Fruit fly (Drosophila melanogaster) whole organism, embryonic: ENCODE measurements around the gene temp.
A peak's percentile ranks its signal among the peaks of the same experiment; 100 is the strongest.

Experiments
- ATbp ChIP-seq: fragments of 200-800 bp; sonication (Bioruptor generic); optimal IDR thresholded peaks from 2 replicates; lab custom pipeline; 2017; ENCODE audit warnings: missing biosample characterization, mild to moderate bottlenecking, missing genetic modification characterization, missing genetic modification reagents
- CG10274 ChIP-seq: fragments of 200-800 bp; sonication (Bioruptor generic); optimal IDR thresholded peaks from 3 replicates; lab custom pipeline; 2017; ENCODE audit warnings: missing biosample characterization, mild to moderate bottlenecking, missing genetic modification characterization
- CG10462 ChIP-seq: fragments of 200-800 bp; sonication (Bioruptor generic); optimal IDR thresholded peaks from 2 replicates; lab custom pipeline; 2016; ENCODE audit warnings: missing biosample characterization, missing genetic modification characterization
- CG13624 ChIP-seq: fragments of 200-800 bp; sonication (Bioruptor generic); optimal IDR thresholded peaks from 2 replicates; lab custom pipeline; 2016; ENCODE audit warnings: missing biosample characterization, missing genetic modification characterization
- CG15011 ChIP-seq: fragments of 200-800 bp; sonication (Bioruptor generic); optimal IDR thresholded peaks from 3 replicates; lab custom pipeline; 2018; ENCODE audit warnings: missing biosample characterization, mild to moderate bottlenecking, missing genetic modification characterization
- CG15514 ChIP-seq: fragments of 200-800 bp; sonication (Bioruptor generic); optimal IDR thresholded peaks from 3 replicates; lab custom pipeline; 2017; ENCODE audit warnings: missing biosample characterization, missing genetic modification characterization, mild to moderate bottlenecking, moderate library complexity, missing genetic modification reagents
- CG1603 ChIP-seq: fragments of 200-800 bp; sonication (Bioruptor generic); optimal IDR thresholded peaks from 2 replicates; lab custom pipeline; 2019; ENCODE audit warnings: missing biosample characterization, mild to moderate bottlenecking, missing genetic modification characterization, moderate library complexity
- CG17385 ChIP-seq: fragments of 200-800 bp; sonication (Bioruptor generic); optimal IDR thresholded peaks from 3 replicates; lab custom pipeline; 2018; ENCODE audit warnings: missing biosample characterization, mild to moderate bottlenecking, missing genetic modification characterization
- CG17612 ChIP-seq: fragments of 200-800 bp; sonication (Bioruptor generic); IDR thresholded peaks from 2 replicates; pipeline ENCODE4 v1.3.6; 2022; ENCODE audit warnings: missing biosample characterization, missing genetic modification characterization
- CG2120 ChIP-seq: fragments of 200-800 bp; sonication (Bioruptor generic); optimal IDR thresholded peaks from 3 replicates; lab custom pipeline; 2016; ENCODE audit warnings: missing biosample characterization, missing genetic modification characterization
- CG34224 ChIP-seq: fragments of 200-800 bp; sonication (Bioruptor generic); IDR thresholded peaks from 3 replicates; pipeline ENCODE4 v1.3.6; 2022; ENCODE audit warnings: missing biosample characterization, missing genetic modification characterization; ENCODE audit not compliant: partially characterized antibody
- CG3838 ChIP-seq: fragments of 200-800 bp; sonication (Bioruptor generic); optimal IDR thresholded peaks from 3 replicates; lab custom pipeline; 2016; ENCODE audit warnings: missing biosample characterization, missing genetic modification characterization
- CG4360 ChIP-seq: fragments of 200-800 bp; sonication (Bioruptor generic); IDR thresholded peaks from 2 replicates; pipeline ENCODE4 v1.3.6; 2022; ENCODE audit warnings: missing biosample characterization, missing genetic modification characterization
- CG4820 ChIP-seq: fragments of 200-800 bp; sonication (Bioruptor generic); optimal IDR thresholded peaks from 3 replicates; lab custom pipeline; 2016; ENCODE audit warnings: missing biosample characterization, missing genetic modification characterization
- CG8388 ChIP-seq: fragments of 200-800 bp; sonication (Bioruptor generic); optimal IDR thresholded peaks from 2 replicates; lab custom pipeline; 2019; ENCODE audit warnings: missing biosample characterization, mild to moderate bottlenecking, missing genetic modification characterization, moderate library complexity
- CG9609 ChIP-seq: fragments of 200-800 bp; sonication (Bioruptor generic); optimal IDR thresholded peaks from 3 replicates; lab custom pipeline; 2016; ENCODE audit warnings: missing biosample characterization, missing genetic modification characterization
- Eip74EF ChIP-seq, 2 experiments: fragments of 200-800 bp in 1 of 2; fragments of >200 bp in 1 of 2; sonication (Bioruptor generic) in 1 of 2; optimal IDR thresholded peaks; 2 replicates each; lab custom pipeline; 2017 to 2019; ENCODE audit warnings: missing biosample characterization in 2 of 2, missing genetic modification characterization in 2 of 2, mild to moderate bottlenecking in 1 of 2, moderate library complexity in 1 of 2
- HLHmδ ChIP-seq: fragments of 200-800 bp; sonication (Bioruptor generic); optimal IDR thresholded peaks from 2 replicates; lab custom pipeline; 2018; ENCODE audit warnings: missing biosample characterization, mild to moderate bottlenecking, missing genetic modification characterization, moderate library complexity
- Hmx ChIP-seq: fragments of 200-800 bp; sonication (Bioruptor generic); optimal IDR thresholded peaks from 2 replicates; lab custom pipeline; 2016; ENCODE audit warnings: missing biosample characterization, missing genetic modification characterization
- Hr51 ChIP-seq, 2 experiments: fragments of 200-800 bp; sonication (Bioruptor generic); optimal IDR thresholded peaks; 2 replicates in 1 of 2; 3 replicates in 1 of 2; lab custom pipeline; 2016 to 2018; ENCODE audit warnings: missing biosample characterization in 2 of 2, missing genetic modification characterization in 2 of 2, mild to moderate bottlenecking in 1 of 2, moderate library complexity in 1 of 2
- Med ChIP-seq: fragments of 200-800 bp; sonication (Bioruptor generic); peaks from one replicate; lab custom pipeline; 2016; ENCODE audit warnings: missing biosample characterization, missing genetic modification characterization, mild to moderate bottlenecking, inconsistent platforms, moderate library complexity
- Nf-YB ChIP-seq: fragments of 200-800 bp; sonication (Bioruptor generic); optimal IDR thresholded peaks from 3 replicates; lab custom pipeline; 2019; ENCODE audit warnings: missing biosample characterization, mild to moderate bottlenecking, missing genetic modification characterization, moderate library complexity
- Pdp1 ChIP-seq, 2 experiments: fragments of 200-800 bp; sonication (Bioruptor generic); optimal IDR thresholded peaks; 3 replicates each; lab custom pipeline; 2016; ENCODE audit warnings: missing biosample characterization in 2 of 2, missing genetic modification characterization in 2 of 2, mild to moderate bottlenecking in 1 of 2, moderate library complexity in 1 of 2
- Sox100B ChIP-seq: fragments of 200-800 bp; sonication (Bioruptor generic); optimal IDR thresholded peaks from 3 replicates; lab custom pipeline; 2018; ENCODE audit warnings: missing biosample characterization, mild to moderate bottlenecking, missing genetic modification characterization
- Sox102F ChIP-seq: fragments of 200-800 bp; sonication (Bioruptor generic); optimal IDR thresholded peaks from 2 replicates; lab custom pipeline; 2018; ENCODE audit warnings: missing biosample characterization, mild to moderate bottlenecking, missing genetic modification characterization, moderate library complexity
- ac ChIP-seq: fragments of 200-800 bp; sonication (Bioruptor generic); optimal IDR thresholded peaks from 3 replicates; lab custom pipeline; 2017; ENCODE audit warnings: missing biosample characterization, mild to moderate bottlenecking, missing genetic modification characterization
- ase ChIP-seq: fragments of 200-800 bp; sonication (Bioruptor generic); IDR thresholded peaks from 3 replicates; pipeline ENCODE4 v1.3.6; 2022; ENCODE audit warnings: missing biosample characterization, missing genetic modification characterization
- chinmo ChIP-seq: fragments of 200-800 bp; sonication (Bioruptor generic); IDR thresholded peaks from 4 replicates; pipeline ENCODE4 v1.3.6; 2022; ENCODE audit warnings: missing biosample characterization, missing genetic modification characterization; ENCODE audit not compliant: partially characterized antibody
- croc ChIP-seq: fragments of 200-800 bp; sonication (Bioruptor generic); conservative IDR thresholded peaks from 3 replicates; pipeline ENCODE4 v1.3.6; 2022; ENCODE audit warnings: missing biosample characterization, missing genetic modification characterization
- crol ChIP-seq: fragments of 200-800 bp; sonication (Bioruptor generic); IDR thresholded peaks from 2 replicates; pipeline ENCODE4 v1.3.6; 2022; ENCODE audit warnings: missing biosample characterization, missing genetic modification characterization
- danr ChIP-seq: fragments of 200-800 bp; sonication (Bioruptor generic); IDR thresholded peaks from 2 replicates; pipeline ENCODE4 v1.3.6; 2022; ENCODE audit warnings: missing biosample characterization, missing genetic modification characterization
- eve ChIP-seq, 2 experiments: fragments of >200 bp; optimal IDR thresholded peaks; 2 replicates each; lab custom pipeline; 2017; ENCODE audit warnings: missing biosample characterization in 2 of 2, missing genetic modification characterization in 2 of 2
- gce ChIP-seq: fragments of 200-800 bp; sonication (Bioruptor generic); IDR thresholded peaks from 3 replicates; pipeline ENCODE4 v1.3.6; 2022; ENCODE audit warnings: missing biosample characterization, missing genetic modification characterization
- grau ChIP-seq: fragments of 200-800 bp; optimal IDR thresholded peaks from 3 replicates; lab custom pipeline; 2019; ENCODE audit warnings: missing biosample characterization, mild to moderate bottlenecking, missing genetic modification characterization, moderate library complexity
- kay ChIP-seq: fragments of 200-800 bp; sonication (Bioruptor generic); optimal IDR thresholded peaks from 2 replicates; lab custom pipeline; 2016; ENCODE audit warnings: missing biosample characterization, missing genetic modification characterization
- lola ChIP-seq, 3 experiments: fragments of >200 bp in 2 of 3; fragments of 200-800 bp in 1 of 3; sonication (Bioruptor generic) in 1 of 3; optimal IDR thresholded peaks; 2 replicates each; lab custom pipeline; 2017 to 2019; ENCODE audit warnings: missing biosample characterization in 3 of 3, missing genetic modification characterization in 3 of 3, mild to moderate bottlenecking in 1 of 3, moderate library complexity in 1 of 3
- nerfin-1 ChIP-seq: fragments of 200-800 bp; sonication (Bioruptor generic); optimal IDR thresholded peaks from 3 replicates; lab custom pipeline; 2019; ENCODE audit warnings: missing biosample characterization, mild to moderate bottlenecking, missing genetic modification characterization, moderate library complexity
- sd ChIP-seq: fragments of 200-800 bp; sonication (Bioruptor generic); optimal IDR thresholded peaks from 3 replicates; lab custom pipeline; 2018; ENCODE audit warnings: missing biosample characterization, mild to moderate bottlenecking, missing genetic modification characterization, moderate library complexity
- sens ChIP-seq: fragments of 200-800 bp; sonication (Bioruptor generic); peaks from one replicate; lab custom pipeline; 2016; ENCODE audit warnings: missing biosample characterization, missing genetic modification characterization
- sima ChIP-seq: fragments of 200-800 bp; sonication (Bioruptor generic); optimal IDR thresholded peaks from 2 replicates; lab custom pipeline; 2016; ENCODE audit warnings: missing biosample characterization, missing genetic modification characterization
- sr ChIP-seq: fragments of 200-800 bp; sonication (Bioruptor generic); IDR thresholded peaks from 3 replicates; pipeline ENCODE4 v1.3.6; 2022; ENCODE audit warnings: missing biosample characterization, missing genetic modification characterization
- tup ChIP-seq: fragments of 200-800 bp; sonication (Bioruptor generic); optimal IDR thresholded peaks from 2 replicates; lab custom pipeline; 2016; ENCODE audit warnings: missing biosample characterization, mild to moderate bottlenecking, missing genetic modification characterization, moderate library complexity
- tx ChIP-seq: fragments of 200-800 bp; sonication (Bioruptor generic); optimal IDR thresholded peaks from 2 replicates; lab custom pipeline; 2016; ENCODE audit warnings: missing biosample characterization, missing genetic modification characterization
- unc-4 ChIP-seq: fragments of 200-800 bp; sonication (Bioruptor generic); IDR thresholded peaks from 2 replicates; pipeline ENCODE4 v1.3.6; 2022; ENCODE audit warnings: missing biosample characterization, missing genetic modification characterization; ENCODE audit not compliant: partially characterized antibody
- usp ChIP-seq: fragments of >200 bp; optimal IDR thresholded peaks from 2 replicates; lab custom pipeline; 2017; ENCODE audit warnings: missing biosample characterization, missing genetic modification characterization
- zf30C ChIP-seq: fragments of 200-800 bp; sonication (Bioruptor generic); optimal IDR thresholded peaks from 3 replicates; lab custom pipeline; 2018; ENCODE audit warnings: missing biosample characterization, mild to moderate bottlenecking, missing genetic modification characterization

Gene temp

dm6 chrX:2304514-2305235 is 42.4 kb upstream of the temp start:
- TF ChIP-seq lola (GFP tag; optimal IDR thresholded peaks at IDR 0.05; lab: Kevin White, UChicago) (peak in 1 of 3 experiments; percentile 10), CG15011 (GFP tag; lab: Kevin White, UChicago) (no peak), Sox102F (GFP tag; lab: Kevin White, UChicago) (peak; percentile 3), Eip74EF (GFP tag; optimal IDR thresholded peaks at IDR 0.05; lab: Kevin White, UChicago) (peak in 1 of 2 experiments; percentile 34), sima (GFP tag; lab: Kevin White, UChicago) (no peak), unc-4 (GFP tag; lab: Robert Waterston, UW) (no peak), CG15514 (GFP tag; lab: Kevin White, UChicago) (no peak), CG8388 (GFP tag; lab: Kevin White, UChicago) (peak; percentile 11), Nf-YB (GFP tag; lab: Kevin White, UChicago) (no peak), CG1603 (peak; percentile 27), CG3838 (no peak), kay (GFP tag; lab: Kevin White, UChicago) (no peak), Pdp1 (GFP tag; optimal IDR thresholded peaks at IDR 0.05; lab: Kevin White, UChicago) (peak in 1 of 2 experiments; percentile 10), sd (tag; lab: Kevin White, UChicago) (peak; percentile 92), zf30C (GFP tag; lab: Kevin White, UChicago) (peak; percentile 56), CG4360 (GFP tag; lab: Robert Waterston, UW) (peak; percentile 58), nerfin-1 (tag; lab: Kevin White, UChicago) (no peak), sr (GFP tag; lab: Robert Waterston, UW) (no peak), ATbp (GFP tag; lab: Kevin White, UChicago) (no peak), grau (tag; lab: Kevin White, UChicago) (peak; percentile 14), sens (GFP tag; lab: Kevin White, UChicago) (peak; percentile 10), chinmo (GFP tag; lab: Robert Waterston, UW) (0 out of 4 replicates have a peak, but pooled peaks have one; percentile 10), Med (peak; percentile 80), Hmx (GFP tag; lab: Kevin White, UChicago) (no peak), eve (GFP tag; optimal IDR thresholded peaks at IDR 0.05; lab: Kevin White, UChicago) (peak in 1 of 2 experiments; percentile 40), Sox100B (GFP tag; lab: Kevin White, UChicago) (peak; percentile 18), Hr51 (GFP tag; optimal IDR thresholded peaks at IDR 0.05; lab: Kevin White, UChicago) (peak in 1 of 2 experiments; percentile 5)

- no peak for TF ChIP-seq usp (GFP tag; lab: Kevin White, UChicago)
- TF ChIP-seq HLHmδ (GFP tag; lab: Kevin White, UChicago) = no peak
- peak; percentile 95 for TF ChIP-seq crol
- TF ChIP-seq CG10462 (GFP tag; lab: Kevin White, UChicago) = peak; percentile 73
- TF ChIP-seq ac (GFP tag; lab: Kevin White, UChicago) = peak; percentile 51
- TF ChIP-seq tx = peak; percentile 89
- TF ChIP-seq tup = peak; percentile 61
- peak; percentile 82 for TF ChIP-seq CG4820
- peak; percentile 96 for TF ChIP-seq CG2120 (GFP tag; lab: Kevin White, UChicago)
- TF ChIP-seq danr (GFP tag; lab: Robert Waterston, UW) = peak; percentile 66
- TF ChIP-seq CG13624 (GFP tag; lab: Kevin White, UChicago) = peak; percentile 95
- TF ChIP-seq lola (GFP tag; optimal IDR thresholded peaks at IDR 0.05; lab: Kevin White, UChicago) = peak in 1 of 3 experiments; percentile 82
- peak; percentile 47; the same call in 1 of the 2 replicates for TF ChIP-seq CG17612
- TF ChIP-seq CG34224 = no peak
- TF ChIP-seq CG17385 (GFP tag; lab: Kevin White, UChicago) = peak; percentile 84
- TF ChIP-seq gce (GFP tag; lab: Robert Waterston, UW) = no peak
- TF ChIP-seq croc = peak; percentile 73
- peak; percentile 93 for TF ChIP-seq CG9609 (GFP tag; lab: Kevin White, UChicago)
- peak; percentile 98 for TF ChIP-seq CG10274 (GFP tag; lab: Kevin White, UChicago)
- TF ChIP-seq ase (GFP tag; lab: Robert Waterston, UW) = peak; percentile 64; the same call in 1 of the 3 replicates
Observed at dm6 chrX:2303771-2304513, 41.6 kb upstream of the temp start.
